Worm (Caenorhabditis elegans) whole organism, late embryonic: ENCODE data around the gene flp-21.

ENCODE experiments used
- ceh-18 ChIP-seq: sonication (generic microtip); optimal IDR thresholded peaks from 2 replicates; lab custom pipeline; 2016; ENCODE audit warnings: missing genetic modification characterization, missing compliant biosample characterization
- ceh-9 ChIP-seq: sonication (generic microtip); optimal IDR thresholded peaks from 2 replicates; lab custom pipeline; 2016; ENCODE audit warnings: mild to moderate bottlenecking, missing genetic modification characterization, inconsistent platforms, missing compliant biosample characterization
- lin-11 ChIP-seq: fragments of 200-800 bp; sonication (Bioruptor generic); optimal IDR thresholded peaks from 2 replicates; lab custom pipeline; 2018; ENCODE audit warnings: mild to moderate bottlenecking, missing genetic modification characterization, missing compliant biosample characterization
- pha-4 ChIP-seq: fragments of 150-350 bp; optimal IDR thresholded peaks from 2 replicates; lab custom pipeline; 2018; ENCODE audit warnings: missing biosample characterization, missing genetic modification reagents, missing genetic modification characterization
- syd-9 ChIP-seq: sonication (generic microtip); optimal IDR thresholded peaks from 2 replicates; lab custom pipeline; 2016; ENCODE audit warnings: mild to moderate bottlenecking, missing genetic modification characterization, moderate library complexity, missing compliant biosample characterization

- TF ChIP-seq syd-9 (no peak), ceh-18 (tag; lab: Kevin White, UChicago) (no peak), pha-4 (tag; lab: Kevin White, UChicago) (no peak), ceh-9 (no peak), lin-11 (no peak)
These were observed 11.1 kb downstream of the flp-21 start, which contains the start of gene uvs-1 for ce11 chrV:7804064-7804800.
